Worm (Caenorhabditis elegans): ENCODE results near the gene str-261.

DNA sequence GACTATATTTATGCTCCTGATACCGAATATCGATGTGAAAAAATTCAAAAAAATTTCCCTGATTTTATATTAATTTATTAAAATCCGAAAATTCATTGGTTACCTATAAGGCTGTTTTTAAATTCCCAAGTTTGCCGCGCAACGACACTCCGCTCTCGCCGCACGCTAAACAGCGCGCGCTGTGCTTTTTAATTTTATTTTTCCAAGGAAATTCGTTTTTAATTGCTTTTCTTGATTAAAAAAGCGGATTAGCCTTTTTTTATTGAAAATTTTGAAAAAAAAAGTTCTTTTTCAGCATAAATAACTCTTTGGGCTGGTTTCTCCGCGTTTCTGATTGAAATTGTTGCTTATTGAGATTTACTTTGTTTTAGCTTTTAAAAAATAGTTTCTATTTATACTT is 33.0 kb downstream of the str-261 start:
- TF ChIP-seq dao-5 (tag; optimal IDR thresholded peaks at IDR 0.05) (no peak), him-1 (tag; optimal IDR thresholded peaks at IDR 0.05) (no peak)
